Comparison of ENCODE assay signal across 6 worm cellular contexts in genomic region chrV:13394968-13395367, ce11.
TF ChIP-seq lines count a peak whose summit lies in the region.

No protein-coding gene starts in this region.

TF ChIP-seq in whole organism, L1 larva, 84 proteins besides CTCF, POLR2A, EP300 and RAD21:
- TF ChIP-seq unc-30 (tag; optimal IDR thresholded peaks at IDR 0.05; lab: Kevin White, UChicago) (no peak), snu-23 (GFP tag; optimal IDR thresholded peaks at IDR 0.05; lab: Kevin White, UChicago) (no peak), tbx-2 (tag; optimal IDR thresholded peaks at IDR 0.05; lab: Kevin White, UChicago) (peak; percentile 28), nhr-84 (tag; optimal IDR thresholded peaks at IDR 0.05; lab: Kevin White, UChicago) (no peak), pax-3 (tag; optimal IDR thresholded peaks at IDR 0.05; lab: Kevin White, UChicago) (peak; percentile 25), zip-4 (GFP tag; optimal IDR thresholded peaks at IDR 0.05; lab: Kevin White, UChicago) (no peak)

TF ChIP-seq in whole organism, L4 larva, 104 proteins besides CTCF, POLR2A, EP300 and RAD21:
- TF ChIP-seq T26A8.4 (GFP tag; IDR thresholded peaks at IDR 0.05; lab: Robert Waterston, UW): no peak
- peak; percentile 55; the same call in 1 of the 2 replicates for TF ChIP-seq egl-43 (GFP tag; IDR thresholded peaks at IDR 0.05; lab: Robert Waterston, UW)
- no peak for TF ChIP-seq nhr-237 (tag; optimal IDR thresholded peaks at IDR 0.05; lab: Kevin White, UChicago)
- peak in 1 of 2 experiments; percentile 82 for TF ChIP-seq unc-62 (GFP tag; optimal IDR thresholded peaks at IDR 0.05 in 1 of 2; lab: Kevin White, UChicago)
- no peak for TF ChIP-seq unc-62 (tag; optimal IDR thresholded peaks at IDR 0.05; lab: Kevin White, UChicago)
- 0 out of 2 replicates have a peak, but pooled peaks have one; percentile 12 for TF ChIP-seq ceh-20 (GFP tag; IDR thresholded peaks at IDR 0.05; lab: Robert Waterston, UW)
- TF ChIP-seq set-16 (GFP tag; IDR thresholded peaks at IDR 0.05; lab: Robert Waterston, UW): 0 out of 2 replicates have a peak, but pooled peaks have one; percentile 16

TF ChIP-seq in whole organism, late embryonic, 69 proteins besides CTCF, POLR2A, EP300 and RAD21:
- TF ChIP-seq ceh-9 (tag; optimal IDR thresholded peaks at IDR 0.05; lab: Kevin White, UChicago) (no peak), unc-55 (GFP tag; optimal IDR thresholded peaks at IDR 0.05; lab: Kevin White, UChicago) (peak; percentile 76), hlh-13 (GFP tag; optimal IDR thresholded peaks at IDR 0.05; lab: Kevin White, UChicago) (no peak), unc-42 (tag; optimal IDR thresholded peaks at IDR 0.05; lab: Kevin White, UChicago) (peak; percentile 18)

TF ChIP-seq in whole organism, midembryonic, 9 proteins besides CTCF, POLR2A, EP300 and RAD21:
- no peak for TF ChIP-seq flt-1 (GFP tag; IDR thresholded peaks at IDR 0.05; lab: Robert Waterston, UW)
- TF ChIP-seq med-1 (GFP tag; optimal IDR thresholded peaks at IDR 0.05; lab: Kevin White, UChicago; ENCODE audit: insufficient read depth): no peak
- TF ChIP-seq ztf-23 (GFP tag; IDR thresholded peaks at IDR 0.05; lab: Robert Waterston, UW): 0 out of 2 replicates have a peak, but pooled peaks have one; percentile 12

TF ChIP-seq in whole organism, mixed stage, embryonic, 35 proteins besides CTCF, POLR2A, EP300 and RAD21:
- TF ChIP-seq sptf-1 (tag; optimal IDR thresholded peaks at IDR 0.05; lab: Kevin White, UChicago) (peak; percentile 2), sem-2 (GFP tag; optimal IDR thresholded peaks at IDR 0.05; lab: Kevin White, UChicago) (no peak), ces-1 (GFP tag; optimal IDR thresholded peaks at IDR 0.05; lab: Kevin White, UChicago) (peak; percentile 12), elt-3 (tag; optimal IDR thresholded peaks at IDR 0.05; lab: Kevin White, UChicago) (no peak), unc-62 (GFP tag; optimal IDR thresholded peaks at IDR 0.05; lab: Kevin White, UChicago) (peak; percentile 64)

TF ChIP-seq in whole organism, young adult, 124 proteins besides CTCF, POLR2A, EP300 and RAD21:
- no peak for TF ChIP-seq tlf-1 (GFP tag; optimal IDR thresholded peaks at IDR 0.05; lab: Kevin White, UChicago)
- TF ChIP-seq pbrm-1 (GFP tag; IDR thresholded peaks at IDR 0.05; lab: Robert Waterston, UW): 0 out of 2 replicates have a peak, but pooled peaks have one; percentile 29
